Worm (Caenorhabditis elegans): Measurements from ENCODE around the gene dpy-27.

The dpy-27 gene

DNA sequence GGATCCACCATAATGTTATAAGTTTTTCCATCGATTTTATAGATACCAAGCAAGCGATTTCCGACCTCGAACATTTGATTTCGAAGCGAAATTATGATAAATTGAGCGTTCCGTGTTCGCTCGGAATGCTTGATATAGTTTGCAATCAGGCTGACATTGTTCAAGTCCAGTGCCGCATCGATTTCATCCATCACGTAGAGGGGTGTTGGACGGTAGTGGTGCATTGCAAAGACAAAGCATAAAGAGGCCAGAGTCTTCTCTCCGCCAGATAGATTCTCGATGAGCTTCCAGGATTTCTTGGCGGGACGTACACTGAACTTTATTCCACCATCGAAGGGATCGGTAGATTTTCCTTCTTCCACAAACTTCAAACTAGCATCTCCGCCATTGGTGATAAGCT lies 5.1 kb downstream of the dpy-27 start:
- TF ChIP-seq nhr-77 (tag; optimal IDR thresholded peaks at IDR 0.05): no peak
- peak in 1 of 2 experiments; percentile 94 for TF ChIP-seq unc-62 (GFP tag; optimal IDR thresholded peaks at IDR 0.05 in 1 of 2)
- TF ChIP-seq unc-62 (tag; optimal IDR thresholded peaks at IDR 0.05): no peak
- no peak for TF ChIP-seq snpc-1.2 (GFP tag; IDR thresholded peaks at IDR 0.05)
- no peak for TF ChIP-seq gei-8 (GFP tag; optimal IDR thresholded peaks at IDR 0.05)

ce11 chrIII:3812369-3812993 lies 7.0 kb downstream of the dpy-27 start:
- TF ChIP-seq hlh-30 (tag; optimal IDR thresholded peaks at IDR 0.05; ENCODE audit: insufficient read depth) (peak; percentile 53), F44E2.7 (GFP tag; IDR thresholded peaks at IDR 0.05) (no peak), mes-2 (tag; optimal IDR thresholded peaks at IDR 0.05; ENCODE audit: poor library complexity, severe bottlenecking) (peak; percentile 11), nhr-28 (tag; optimal IDR thresholded peaks at IDR 0.05) (peak; percentile 20), aha-1 (tag) (peak; percentile 69), ama-1 (optimal IDR thresholded peaks at IDR 0.05) (no peak), nhr-6 (tag; optimal IDR thresholded peaks at IDR 0.05) (no peak), nhr-25 (tag; optimal IDR thresholded peaks at IDR 0.05; ENCODE audit: borderline replicate concordance, insufficient read depth) (peak; percentile 69)

DNA sequence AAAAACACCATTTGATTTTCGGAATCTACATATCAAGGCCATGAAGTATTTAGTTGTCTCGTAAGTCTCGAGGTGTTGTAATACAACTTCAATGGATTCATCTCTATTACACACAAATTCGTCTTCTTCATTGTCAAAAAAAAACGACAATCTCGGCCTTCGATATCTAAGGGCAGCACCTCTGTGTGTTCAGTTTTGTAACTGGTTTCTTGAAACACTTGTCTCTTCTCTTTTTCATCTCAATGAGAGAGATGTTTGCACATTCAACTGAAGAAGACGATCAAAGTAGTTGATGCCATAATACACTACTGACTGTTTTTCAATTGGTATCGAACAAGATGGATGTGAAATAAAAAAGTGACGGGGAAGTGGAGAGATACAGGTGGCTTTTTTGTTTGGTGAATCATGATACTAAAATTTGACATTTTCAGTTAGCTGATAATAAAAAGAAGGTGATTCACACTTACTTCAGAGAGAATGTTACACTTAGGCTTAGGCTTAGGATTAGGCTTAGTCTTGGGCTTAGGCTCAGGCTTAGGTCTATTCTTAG lies 8.0 kb downstream of the dpy-27 start:
- no peak for TF ChIP-seq cey-2 (tag; optimal IDR thresholded peaks at IDR 0.05; ENCODE audit: borderline replicate concordance, insufficient read depth)
- peak in 1 of 2 experiments; percentile 38 for TF ChIP-seq lsy-2 (tag; optimal IDR thresholded peaks at IDR 0.05)
- TF ChIP-seq hlh-30 (tag; optimal IDR thresholded peaks at IDR 0.05; ENCODE audit: insufficient read depth): no peak
- TF ChIP-seq hlh-11 (tag; optimal IDR thresholded peaks at IDR 0.05): peak; percentile 1
- no peak for TF ChIP-seq daf-8 (GFP tag; IDR thresholded peaks at IDR 0.05)
- no peak for TF ChIP-seq nhr-76 (tag; optimal IDR thresholded peaks at IDR 0.05)
- TF ChIP-seq lin-38 (GFP tag; IDR thresholded peaks at IDR 0.05): no peak
- no peak for TF ChIP-seq ces-1 (GFP tag; optimal IDR thresholded peaks at IDR 0.05)
- 0 out of 2 replicates have a peak, but pooled peaks have one; percentile 16 for TF ChIP-seq zfp-3 (GFP tag; conservative IDR thresholded peaks at IDR 0.05)
- TF ChIP-seq unc-62 (GFP tag; optimal IDR thresholded peaks at IDR 0.05 in 1 of 2): peak in 1 of 2 experiments; percentile 99
- TF ChIP-seq unc-62 (tag; optimal IDR thresholded peaks at IDR 0.05): no peak
- TF ChIP-seq aha-1 (tag): peak; percentile 46
- TF ChIP-seq madf-9 (GFP tag; conservative IDR thresholded peaks at IDR 0.05): no peak
- peak; percentile 59 for TF ChIP-seq nhr-28 (tag; optimal IDR thresholded peaks at IDR 0.05)
- no peak for TF ChIP-seq spr-3 (GFP tag; optimal IDR thresholded peaks at IDR 0.05)
- no peak for TF ChIP-seq mdt-29 (GFP tag; IDR thresholded peaks at IDR 0.05)
- peak; percentile 26 for TF ChIP-seq mep-1 (tag; optimal IDR thresholded peaks at IDR 0.05)
- peak; percentile 22 for TF ChIP-seq nhr-25 (tag; optimal IDR thresholded peaks at IDR 0.05; ENCODE audit: borderline replicate concordance, insufficient read depth)
- no peak for TF ChIP-seq nhr-237 (tag; optimal IDR thresholded peaks at IDR 0.05)
- no peak for TF ChIP-seq pqm-1 (tag; optimal IDR thresholded peaks at IDR 0.05)
- TF ChIP-seq R02D3.7 (tag; optimal IDR thresholded peaks at IDR 0.05): no peak
- no peak for TF ChIP-seq tag-97 (GFP tag; IDR thresholded peaks at IDR 0.05)
- no peak for TF ChIP-seq zfp-2 (tag; optimal IDR thresholded peaks at IDR 0.05)
- 0 out of 2 replicates have a peak, but pooled peaks have one; percentile 35 for TF ChIP-seq hmg-1.1 (GFP tag; IDR thresholded peaks at IDR 0.05)

DNA sequence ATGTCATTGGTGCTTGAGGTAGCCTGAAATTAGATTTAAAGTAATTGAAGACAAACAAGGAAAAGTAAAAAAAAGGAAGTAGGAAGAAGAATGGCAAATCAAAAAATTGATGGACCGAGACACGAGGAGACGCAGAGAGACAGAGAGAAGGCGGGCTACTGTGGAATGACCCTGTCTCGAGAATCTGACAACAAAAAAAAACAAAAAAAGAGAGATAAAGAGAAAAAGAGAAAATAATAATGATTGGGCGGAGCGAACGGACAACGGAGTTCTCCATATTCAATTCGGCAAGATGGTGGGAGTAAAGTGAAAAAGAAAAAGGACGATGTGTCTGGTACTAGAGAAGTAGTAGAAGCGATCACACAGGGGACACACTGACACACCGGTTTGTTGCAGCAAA lies 10.5 kb downstream of the dpy-27 start, which contains the start of gene toh-1:
Gene toh-1, minus strand, starts transcription at position 23 of the 400 bp plus-strand sequence.
- TF ChIP-seq ZK337.2 (GFP tag; IDR thresholded peaks at IDR 0.05) (no peak), mdl-1 (tag; optimal IDR thresholded peaks at IDR 0.05) (peak in 1 of 2 experiments; percentile 35), mes-2 (tag; optimal IDR thresholded peaks at IDR 0.05; ENCODE audit: poor library complexity, severe bottlenecking) (peak; percentile 3), aha-1 (tag) (peak; percentile 59), jun-1 (tag; optimal IDR thresholded peaks at IDR 0.05) (peak; percentile 61), D1046.2 (GFP tag; IDR thresholded peaks at IDR 0.05) (no peak), nhr-25 (tag; optimal IDR thresholded peaks at IDR 0.05; ENCODE audit: borderline replicate concordance, insufficient read depth) (peak; percentile 67)
